Worm (Caenorhabditis elegans) whole organism, dauer: ENCODE data around the gene C04H5.7.

Experiments
- unc-62 ChIP-seq: sonication (generic microtip); optimal IDR thresholded peaks from 2 replicates; lab custom pipeline; 2017; ENCODE audit warnings: missing biosample characterization, missing genetic modification reagents, missing genetic modification characterization

C04H5.7 gene

DNA sequence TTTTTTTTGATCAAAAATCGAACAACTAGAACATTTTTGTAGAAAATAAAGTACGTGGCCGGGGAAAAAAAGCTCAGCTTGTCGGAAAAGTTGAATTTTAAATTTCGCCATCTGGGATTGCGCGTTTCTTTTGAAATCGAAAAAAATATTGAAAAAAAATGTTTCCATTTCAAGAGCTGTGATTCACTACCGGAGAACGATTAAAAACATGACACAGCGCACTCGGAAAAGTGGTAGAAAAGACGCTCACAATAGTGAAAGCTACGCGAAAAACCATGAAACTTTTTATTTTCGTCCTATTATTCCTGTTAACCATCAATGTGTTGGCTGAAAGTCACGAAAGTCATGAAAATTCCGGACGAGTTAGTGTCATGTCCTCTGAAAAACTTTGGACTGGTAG lies at the start of gene C04H5.7, which contains the start of gene clec-147:
Gene C04H5.7 (plus strand): TSS at position 219 of the 400 bp plus-strand sequence.
Gene clec-147 (minus strand): TSS at position 101 of the 400 bp plus-strand sequence.
- no peak for TF ChIP-seq unc-62 (GFP tag; lab: Kevin White, UChicago)

DNA sequence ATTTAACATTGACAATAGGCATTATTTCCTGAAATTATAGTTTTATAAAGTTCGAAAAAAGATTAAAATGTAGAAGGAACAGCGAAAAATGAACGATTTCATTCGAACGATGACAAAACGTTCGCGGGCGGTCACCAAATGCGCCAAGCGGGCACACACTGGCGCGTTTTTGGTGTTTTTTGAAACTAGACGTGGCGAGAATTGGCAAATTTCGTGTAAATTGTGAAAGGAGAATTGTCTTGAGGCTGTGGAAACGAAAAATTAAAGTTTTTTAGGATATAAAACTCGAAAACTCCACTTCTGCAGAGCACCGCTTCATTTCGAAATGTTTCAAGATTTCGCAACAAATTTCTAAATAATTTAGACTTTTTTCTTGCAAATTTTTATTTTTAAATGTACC lies 49.1 kb upstream of the C04H5.7 start, which contains the start of gene usp-14:
Gene usp-14 (minus strand): TSS at position 28 of the 400 bp plus-strand sequence.
- no peak for TF ChIP-seq unc-62 (GFP tag; lab: Kevin White, UChicago)

DNA sequence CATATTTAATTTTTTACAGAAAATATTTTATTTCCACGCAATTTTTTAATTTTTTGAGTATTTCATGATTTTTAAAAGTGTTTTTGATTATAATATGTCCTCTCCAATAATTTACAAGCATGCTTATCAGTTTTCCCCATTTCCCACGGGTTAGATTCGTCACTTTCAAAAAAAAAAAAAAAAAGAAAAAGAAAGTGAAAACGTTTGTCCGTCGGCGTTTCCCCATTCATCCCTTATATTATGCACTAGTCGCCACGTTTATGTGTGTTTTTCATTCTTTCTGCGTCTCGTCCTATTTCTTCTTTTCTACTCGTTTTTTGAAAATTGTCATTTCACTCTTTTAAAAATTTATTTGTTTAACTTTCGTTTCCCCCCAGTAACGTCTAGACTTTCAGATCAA lies 48.3 kb upstream of the C04H5.7 start, which contains the start of gene vnut-1:
Gene vnut-1 (plus strand): TSS at position 396 of the 400 bp plus-strand sequence.
- TF ChIP-seq unc-62 (GFP tag; lab: Kevin White, UChicago), result no peak

DNA sequence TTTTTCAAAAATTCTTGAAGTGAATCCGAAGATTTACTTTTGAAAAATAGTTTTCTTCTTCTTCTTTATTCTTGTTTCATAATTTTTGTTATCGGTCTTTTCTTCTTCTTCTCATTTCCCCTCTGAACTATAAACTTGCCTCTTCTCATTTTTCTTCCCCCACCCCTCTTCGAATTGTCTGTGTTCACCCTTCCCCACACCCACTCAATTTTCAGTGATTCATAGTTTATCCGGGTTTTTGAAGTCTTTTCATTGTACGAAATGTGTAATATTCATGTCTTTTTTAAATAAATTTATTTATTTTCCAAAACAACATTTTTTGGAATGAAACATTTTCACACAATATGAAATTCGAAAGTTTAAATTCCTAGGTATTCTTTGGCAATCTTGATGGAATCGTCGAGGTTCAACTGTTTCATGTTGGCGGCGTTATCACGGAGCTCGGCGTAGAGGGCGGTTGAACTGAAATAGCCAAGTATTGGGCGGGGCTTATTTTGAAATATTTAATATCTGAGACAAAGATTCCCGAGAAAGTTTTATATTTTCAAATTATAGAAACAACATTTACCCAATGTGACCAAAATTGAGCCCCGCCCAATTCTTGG lies 45.1 kb upstream of the C04H5.7 start:
- no peak for TF ChIP-seq unc-62 (GFP tag; lab: Kevin White, UChicago)

DNA sequence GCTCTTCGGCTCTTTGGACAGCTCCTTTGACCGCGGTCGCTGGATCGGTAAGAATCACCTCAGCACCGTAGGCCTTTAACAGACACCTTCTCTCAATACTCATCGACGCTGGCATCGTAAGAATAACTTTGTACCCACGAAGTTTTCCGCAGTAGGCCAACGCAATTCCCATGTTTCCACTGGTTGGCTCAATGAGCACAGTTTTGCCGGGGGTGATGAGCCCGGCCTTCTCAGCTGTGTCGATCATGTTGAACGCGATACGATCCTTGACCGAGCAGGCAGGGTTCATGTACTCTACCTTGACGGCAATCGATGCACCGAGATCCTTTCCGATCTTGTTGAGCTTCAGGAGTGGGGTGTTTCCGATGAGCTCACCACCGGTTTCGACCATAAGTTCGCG lies 43.7 kb upstream of the C04H5.7 start:
- no peak for TF ChIP-seq unc-62 (GFP tag; lab: Kevin White, UChicago)

DNA sequence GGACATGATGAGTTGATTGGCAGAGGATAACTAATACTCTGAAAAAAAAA lies 43.5 kb upstream of the C04H5.7 start, which contains the start of gene cysl-2:
Gene cysl-2 (minus strand): TSS at position 38 of the 50 bp plus-strand sequence.
- no peak for TF ChIP-seq unc-62 (GFP tag; lab: Kevin White, UChicago)

DNA sequence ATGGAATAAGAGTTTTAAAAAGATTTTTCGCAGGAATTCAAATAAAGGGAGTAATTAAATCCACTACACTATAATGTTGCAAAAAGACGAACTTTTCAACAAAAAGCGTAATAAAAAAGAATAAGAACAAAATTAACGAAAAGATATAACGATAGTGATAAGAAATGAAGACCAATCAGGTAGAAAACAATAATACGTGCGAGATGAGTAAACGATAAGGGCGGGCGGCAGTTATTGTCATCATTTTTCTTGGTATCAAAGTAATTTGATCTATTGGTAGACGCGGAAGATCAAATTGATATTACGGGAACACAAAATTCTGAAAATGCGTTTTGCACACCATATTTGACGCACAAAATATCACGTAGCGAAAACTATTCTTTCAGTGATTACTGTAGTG lies 43.3 kb upstream of the C04H5.7 start:
- no peak for TF ChIP-seq unc-62 (GFP tag; lab: Kevin White, UChicago)

DNA sequence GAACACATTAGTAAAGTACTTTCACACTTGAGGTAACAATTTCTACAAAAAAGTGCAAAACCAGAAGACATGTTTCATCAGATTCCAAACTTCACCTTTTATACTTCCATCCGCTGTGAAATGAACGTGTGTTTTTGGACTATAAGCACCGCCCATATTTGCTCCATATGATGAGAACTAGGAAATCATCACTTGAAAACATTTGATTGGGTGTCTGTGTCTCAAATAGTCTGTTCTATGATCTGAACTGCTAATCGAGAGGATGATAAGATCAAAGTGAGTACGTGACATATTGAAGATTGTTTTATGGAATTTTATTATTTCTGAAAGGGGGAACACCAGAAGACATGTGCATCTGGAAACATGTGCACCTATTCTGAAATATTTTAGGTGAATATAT lies 42.4 kb upstream of the C04H5.7 start:
- TF ChIP-seq unc-62 (GFP tag; lab: Kevin White, UChicago), result no peak

DNA sequence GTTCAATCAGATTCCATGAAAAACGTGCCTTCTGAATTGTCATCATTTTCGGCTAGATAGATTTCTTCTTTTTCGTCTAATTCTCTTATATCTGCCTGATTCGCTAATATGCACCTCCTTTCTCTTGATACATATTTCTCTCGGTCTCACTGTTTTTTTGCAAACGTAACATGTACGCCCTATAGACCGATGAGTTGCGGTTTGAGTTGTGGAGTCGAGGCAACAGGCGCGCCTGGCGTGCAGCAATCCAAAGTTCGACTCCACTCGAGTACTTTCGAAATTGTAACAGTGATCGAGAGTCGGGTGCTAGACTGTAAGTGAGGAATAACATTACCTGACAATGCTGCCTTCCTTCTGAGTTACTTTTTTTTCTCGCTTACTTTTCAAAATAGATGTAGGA lies 40.9 kb upstream of the C04H5.7 start:
- TF ChIP-seq unc-62 (GFP tag; lab: Kevin White, UChicago), result no peak

DNA sequence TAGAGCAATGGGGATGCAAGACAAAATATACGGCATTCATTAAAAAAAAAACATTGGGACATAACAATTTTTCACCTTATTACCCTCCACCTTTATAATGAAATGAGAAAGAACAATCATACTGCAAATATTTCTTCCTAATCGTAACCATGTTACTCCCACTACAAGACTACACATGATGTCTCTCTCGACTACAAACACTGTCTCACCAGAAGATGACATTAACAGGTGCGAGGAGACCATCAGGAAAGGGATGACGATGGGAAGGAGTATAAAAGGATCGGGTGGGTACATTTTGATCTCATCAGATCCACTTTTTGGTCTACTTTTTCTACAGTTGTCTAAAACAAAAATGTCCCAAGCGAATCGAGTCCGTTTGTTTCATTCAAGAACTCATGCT lies 39.9 kb upstream of the C04H5.7 start, which contains the start of gene dhs-8:
Gene dhs-8 (plus strand): TSS at position 179 of the 400 bp plus-strand sequence.
- no peak for TF ChIP-seq unc-62 (GFP tag; lab: Kevin White, UChicago)

DNA sequence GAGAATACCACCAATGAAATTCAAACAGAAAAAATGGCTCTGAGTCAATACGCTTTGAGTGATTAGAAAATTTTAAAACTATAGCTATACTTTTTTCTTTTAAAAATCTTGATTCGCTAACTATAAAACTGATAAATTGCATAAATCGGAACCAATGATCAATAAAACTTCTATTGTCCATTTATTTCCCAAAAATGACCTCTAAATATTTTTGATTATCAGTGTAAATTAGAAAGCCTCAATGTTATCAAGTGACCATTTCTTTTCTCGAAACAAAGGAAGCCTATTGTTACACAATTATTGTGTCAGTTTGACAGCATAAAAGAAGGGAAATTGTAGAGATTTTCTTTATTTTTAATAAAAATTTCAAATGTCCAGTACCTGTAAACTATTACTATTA lies 37.6 kb upstream of the C04H5.7 start, which contains the start of gene K10H10.4:
Gene K10H10.4 (plus strand): TSS at position 301 of the 400 bp plus-strand sequence.
- no peak for TF ChIP-seq unc-62 (GFP tag; lab: Kevin White, UChicago)

DNA sequence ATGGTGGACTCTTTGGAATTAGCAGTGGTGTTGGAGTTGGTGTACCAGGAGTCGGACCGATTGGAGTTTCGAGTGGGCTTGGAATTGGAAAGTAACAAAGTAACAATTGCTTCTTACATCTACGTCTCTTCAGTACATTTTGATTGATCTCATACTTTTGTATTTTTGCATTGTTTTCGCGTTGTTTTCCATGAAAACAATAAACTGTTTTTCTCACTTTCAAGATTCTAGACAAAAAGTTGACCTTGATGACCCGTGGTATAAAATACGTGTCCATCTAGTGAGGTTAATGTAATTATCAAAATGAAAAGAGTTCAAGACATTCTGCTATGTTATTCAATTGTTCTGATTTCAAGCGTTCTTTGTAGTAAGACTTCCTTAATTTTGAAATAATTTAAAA lies 36.3 kb upstream of the C04H5.7 start, which contains the start of gene K10H10.5:
Gene K10H10.5 (plus strand): TSS at position 301 of the 400 bp plus-strand sequence.
- TF ChIP-seq unc-62 (GFP tag; lab: Kevin White, UChicago), result no peak

DNA sequence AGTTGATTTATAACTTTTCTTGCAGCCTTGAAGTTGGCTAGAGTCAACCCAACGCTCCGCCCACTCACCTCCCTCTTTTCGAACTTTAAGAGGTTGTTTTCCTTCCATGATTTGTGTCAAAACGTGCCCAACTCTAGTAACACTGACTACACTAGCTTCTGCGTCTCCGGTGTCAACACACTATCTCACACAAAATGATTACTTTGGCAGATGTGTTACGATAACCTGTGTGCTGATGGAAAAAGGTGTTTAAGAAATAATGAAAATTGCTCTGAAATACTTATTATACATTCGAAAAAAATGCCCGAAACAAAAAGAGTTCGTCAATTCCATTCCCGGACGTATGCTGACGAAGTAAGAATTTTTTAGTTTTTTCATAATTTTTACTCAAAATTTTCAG lies 34.7 kb upstream of the C04H5.7 start, which contains the start of gene K10H10.6:
Gene K10H10.6 (plus strand): TSS at position 301 of the 400 bp plus-strand sequence.
- TF ChIP-seq unc-62 (GFP tag; lab: Kevin White, UChicago), result no peak

DNA sequence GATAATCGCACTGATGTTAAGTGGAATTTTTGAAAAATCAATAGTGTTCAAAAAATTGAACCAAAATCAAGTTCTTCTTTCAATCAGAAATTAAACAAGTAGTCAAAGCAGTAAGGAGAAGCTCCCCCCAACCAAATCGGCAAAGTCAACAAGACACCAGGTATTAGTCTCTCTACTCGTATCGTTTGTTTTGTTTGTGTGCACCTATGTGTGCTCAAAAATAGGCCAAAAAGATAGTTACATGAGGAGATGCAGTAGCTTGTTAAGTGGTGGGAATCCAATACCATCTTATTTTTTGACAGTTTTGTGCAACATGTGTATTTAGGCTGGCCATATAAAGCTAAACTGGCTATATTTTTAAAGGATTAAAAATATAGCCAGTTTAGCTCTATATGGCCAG lies 31.5 kb upstream of the C04H5.7 start, which contains the start of gene K10H10.12:
Gene K10H10.12 (minus strand): TSS at position 101 of the 400 bp plus-strand sequence.
- TF ChIP-seq unc-62 (GFP tag; lab: Kevin White, UChicago), result no peak

DNA sequence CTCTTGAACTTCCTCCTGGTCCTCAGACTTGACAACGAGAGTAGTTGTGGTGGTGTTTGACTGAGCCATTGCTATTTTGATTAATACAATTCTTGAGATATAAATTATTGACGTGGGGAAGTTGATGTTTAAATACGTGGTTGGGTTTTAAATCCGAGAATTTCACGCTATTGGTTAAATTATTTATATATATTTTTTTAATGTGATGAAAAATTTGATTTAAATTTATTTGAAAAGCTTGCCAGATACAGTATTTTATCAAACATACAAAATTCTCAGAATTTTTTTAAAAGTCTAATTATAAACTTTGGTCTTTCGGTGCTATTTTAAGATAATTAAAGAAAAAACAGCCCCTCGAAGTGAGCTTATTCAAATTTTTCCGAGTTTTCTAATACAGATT lies 30.2 kb upstream of the C04H5.7 start, which contains the start of the genes K10H10.7 and K10H10.10:
Gene K10H10.7 (minus strand): TSS at position 101 of the 400 bp plus-strand sequence.
Gene K10H10.10 (plus strand): TSS at position 204 of the 400 bp plus-strand sequence.
- TF ChIP-seq unc-62 (GFP tag; lab: Kevin White, UChicago), result no peak

DNA sequence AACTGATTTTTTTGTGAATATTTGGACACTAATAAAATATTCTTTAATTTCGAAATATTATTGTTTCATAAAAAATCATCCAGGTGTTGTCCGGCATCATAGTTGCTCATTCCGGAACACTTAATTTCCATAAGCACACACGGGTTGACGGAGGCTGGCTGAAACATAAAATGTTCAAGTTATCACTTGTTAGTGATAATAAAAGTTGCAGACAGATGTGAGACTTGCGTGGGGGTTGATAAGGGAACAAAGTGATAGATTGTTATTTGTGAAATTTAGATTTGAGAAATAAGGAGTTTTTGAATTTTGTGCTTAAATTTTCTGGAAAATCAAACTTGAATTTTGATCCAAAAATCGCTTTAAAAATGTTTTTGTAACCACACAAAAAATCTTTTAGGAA lies 27.6 kb upstream of the C04H5.7 start:
- no peak for TF ChIP-seq unc-62 (GFP tag; lab: Kevin White, UChicago)

DNA sequence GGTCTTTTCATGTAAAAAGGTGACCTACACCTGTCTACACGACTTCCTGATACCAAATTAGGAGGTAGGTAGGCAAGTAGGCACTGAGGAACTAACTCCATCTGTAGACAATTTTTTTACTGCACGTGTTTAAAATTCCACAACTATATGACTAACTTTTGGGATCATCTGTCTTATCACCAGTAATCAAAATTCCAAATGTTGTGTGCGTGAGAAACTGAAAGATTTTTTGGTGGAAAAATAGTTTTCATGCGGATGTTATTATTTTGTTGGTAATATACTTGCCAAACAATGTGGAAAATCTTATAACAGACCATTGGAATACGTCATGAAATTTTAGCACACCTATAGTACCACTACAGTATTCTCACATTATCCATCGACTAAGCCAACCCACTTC lies 26.6 kb upstream of the C04H5.7 start, which contains the start of gene K10H10.13:
Gene K10H10.13 (minus strand): TSS at position 101 of the 400 bp plus-strand sequence.
- no peak for TF ChIP-seq unc-62 (GFP tag; lab: Kevin White, UChicago)
